Fruit fly (Drosophila melanogaster) whole organism, prepupa: ENCODE results near the gene Sh.

ENCODE experiments used
- CG4318 ChIP-seq: fragments of 200-800 bp; sonication (Bioruptor generic); optimal IDR thresholded peaks from 3 replicates; lab custom pipeline; 2017; ENCODE audit warnings: missing biosample characterization, mild to moderate bottlenecking, missing genetic modification characterization
- Sox102F ChIP-seq: fragments of 200-800 bp; sonication (Bioruptor generic); optimal IDR thresholded peaks from 2 replicates; lab custom pipeline; 2016; ENCODE audit warnings: missing biosample characterization, mild to moderate bottlenecking, missing genetic modification characterization
- cyc ChIP-seq: fragments of 200-800 bp; sonication (Bioruptor generic); optimal IDR thresholded peaks from 3 replicates; lab custom pipeline; 2016; ENCODE audit warnings: missing biosample characterization, missing genetic modification characterization
- topi ChIP-seq: fragments of 200-800 bp; sonication (Bioruptor generic); optimal IDR thresholded peaks from 3 replicates; lab custom pipeline; 2016; ENCODE audit warnings: missing biosample characterization, missing genetic modification characterization

- no peak for TF ChIP-seq Sox102F (GFP tag; lab: Kevin White, UChicago)
- TF ChIP-seq CG4318, result no peak
- TF ChIP-seq cyc (GFP tag; lab: Kevin White, UChicago), result no peak
- TF ChIP-seq topi (GFP tag; lab: Kevin White, UChicago), result no peak
Observed at dm6 chrX:17887208-17887627, 175.8 kb downstream of the Sh start, which contains the start of gene mnb.
